Worm (Caenorhabditis elegans) whole organism, mixed stage, embryonic: ENCODE measurements around the gene fat-1.

Source experiments
- bed-3 ChIP-seq: fragments of 200-800 bp; sonication (Bioruptor generic); optimal IDR thresholded peaks from 3 replicates; lab custom pipeline; 2018; ENCODE audit warnings: mild to moderate bottlenecking, missing genetic modification characterization, moderate library complexity, missing compliant biosample characterization
- ceh-83 ChIP-seq: fragments of 200-800 bp; sonication (Bioruptor generic); optimal IDR thresholded peaks from 2 replicates; lab custom pipeline; 2018; ENCODE audit warnings: mild to moderate bottlenecking, missing genetic modification characterization, missing compliant biosample characterization
- drap-1 ChIP-seq: fragments of 200-800 bp; sonication (Bioruptor generic); optimal IDR thresholded peaks from 3 replicates; lab custom pipeline; 2018; ENCODE audit warnings: mild to moderate bottlenecking, missing genetic modification characterization, missing compliant biosample characterization
- lin-13 ChIP-seq: fragments of 150-350 bp; optimal IDR thresholded peaks from 2 replicates; lab custom pipeline; 2014; ENCODE audit warnings: missing biosample characterization, missing genetic modification characterization
- nhr-12 ChIP-seq: fragments of 150-350 bp; optimal IDR thresholded peaks from 2 replicates; lab custom pipeline; 2014; ENCODE audit warnings: missing biosample characterization, missing genetic modification characterization
- nhr-237 ChIP-seq: fragments of 150-350 bp; optimal IDR thresholded peaks from 2 replicates; lab custom pipeline; 2014; ENCODE audit warnings: missing biosample characterization, missing genetic modification characterization
- nhr-28 ChIP-seq: fragments of 150-350 bp; optimal IDR thresholded peaks from 2 replicates; lab custom pipeline; 2014; ENCODE audit warnings: missing biosample characterization, missing genetic modification characterization
- snpc-4 ChIP-seq: fragments of 150-350 bp; optimal IDR thresholded peaks from 2 replicates; lab custom pipeline; 2014; ENCODE audit warnings: missing biosample characterization, missing genetic modification characterization

- no peak for TF ChIP-seq snpc-4 (tag; lab: Kevin White, UChicago)
- no peak for TF ChIP-seq drap-1
- TF ChIP-seq lin-13, result no peak
- TF ChIP-seq nhr-28 (tag; lab: Kevin White, UChicago), result no peak
- TF ChIP-seq nhr-237 (tag; lab: Kevin White, UChicago), result no peak
- no peak for TF ChIP-seq ceh-83 (GFP tag; lab: Kevin White, UChicago)
- no peak for TF ChIP-seq bed-3 (GFP tag; lab: Kevin White, UChicago)
- no peak for TF ChIP-seq nhr-12 (tag; lab: Kevin White, UChicago)
Measured at ce11 chrIV:13313156-13313555, 2.3 kb upstream of the fat-1 start.
